Fruit fly (Drosophila melanogaster) whole organism, prepupa: ENCODE measurements around the gene CG15260.

ENCODE experiments used
- CG10631 ChIP-seq: fragments of 200-800 bp; sonication (Bioruptor generic); optimal IDR thresholded peaks from 2 replicates; lab custom pipeline; 2016; ENCODE audit warnings: missing biosample characterization, missing genetic modification characterization
- CG11294 ChIP-seq: fragments of 200-800 bp; sonication (Bioruptor generic); IDR thresholded peaks from 2 replicates; pipeline ENCODE4 v1.3.6; 2022; ENCODE audit warnings: missing biosample characterization, missing genetic modification characterization
- CG11902 ChIP-seq: fragments of 200-800 bp; sonication (Bioruptor generic); optimal IDR thresholded peaks from 3 replicates; lab custom pipeline; 2016; ENCODE audit warnings: missing biosample characterization, missing genetic modification characterization
- CG15336 ChIP-seq: fragments of 200-800 bp; sonication (Bioruptor generic); IDR thresholded peaks from 2 replicates; pipeline ENCODE4 v1.3.6; 2022; ENCODE audit warnings: missing biosample characterization, missing genetic modification characterization
- CG16779 ChIP-seq: fragments of 200-800 bp; sonication (Bioruptor generic); optimal IDR thresholded peaks from 3 replicates; lab custom pipeline; 2017; ENCODE audit warnings: missing biosample characterization, mild to moderate bottlenecking, missing genetic modification characterization
- CG32006 ChIP-seq: fragments of 200-800 bp; sonication (Bioruptor generic); optimal IDR thresholded peaks from 3 replicates; lab custom pipeline; 2017; ENCODE audit warnings: missing biosample characterization, mild to moderate bottlenecking, missing genetic modification characterization
- CG34406 ChIP-seq: fragments of 200-800 bp; sonication (Bioruptor generic); optimal IDR thresholded peaks from 3 replicates; lab custom pipeline; 2016; ENCODE audit warnings: missing biosample characterization, missing genetic modification characterization
- CG3919 ChIP-seq: fragments of 200-800 bp; sonication (Bioruptor generic); optimal IDR thresholded peaks from 3 replicates; lab custom pipeline; 2016; ENCODE audit warnings: missing biosample characterization, missing genetic modification characterization
- CG4318 ChIP-seq: fragments of 200-800 bp; sonication (Bioruptor generic); optimal IDR thresholded peaks from 3 replicates; lab custom pipeline; 2017; ENCODE audit warnings: missing biosample characterization, mild to moderate bottlenecking, missing genetic modification characterization
- CG6276 ChIP-seq: fragments of 200-800 bp; sonication (Bioruptor generic); optimal IDR thresholded peaks from 2 replicates; lab custom pipeline; 2017; ENCODE audit warnings: missing biosample characterization, mild to moderate bottlenecking, missing genetic modification characterization
- CG6854 ChIP-seq: fragments of 200-800 bp; sonication (Bioruptor generic); optimal IDR thresholded peaks from 2 replicates; lab custom pipeline; 2017; ENCODE audit warnings: missing biosample characterization, mild to moderate bottlenecking, missing genetic modification characterization
- CG7368 ChIP-seq: fragments of 200-800 bp; sonication (Bioruptor generic); optimal IDR thresholded peaks from 3 replicates; lab custom pipeline; 2016; ENCODE audit warnings: missing biosample characterization, missing genetic modification characterization
- CG8119 ChIP-seq: fragments of 200-800 bp; sonication (Bioruptor generic); IDR thresholded peaks from 3 replicates; pipeline ENCODE4 v1.3.6; 2022; ENCODE audit warnings: missing biosample characterization, missing genetic modification characterization
- CG9139 ChIP-seq: fragments of 200-800 bp; sonication (Bioruptor generic); optimal IDR thresholded peaks from 3 replicates; lab custom pipeline; 2017; ENCODE audit warnings: missing biosample characterization, mild to moderate bottlenecking, missing genetic modification characterization
- Eip78C ChIP-seq: fragments of 200-800 bp; sonication (Bioruptor generic); peaks from one replicate; lab custom pipeline; 2016; ENCODE audit warnings: missing biosample characterization, missing genetic modification characterization
- Eip93F ChIP-seq: fragments of 200-800 bp; sonication (Bioruptor generic); optimal IDR thresholded peaks from 2 replicates; lab custom pipeline; 2016; ENCODE audit warnings: missing biosample characterization, mild to moderate bottlenecking, missing genetic modification characterization
- Hr39 ChIP-seq: fragments of 200-800 bp; sonication (Bioruptor generic); optimal IDR thresholded peaks from 2 replicates; lab custom pipeline; 2016; ENCODE audit warnings: missing biosample characterization, missing genetic modification characterization
- Hr4 ChIP-seq: fragments of 200-800 bp; sonication (Bioruptor generic); optimal IDR thresholded peaks from 3 replicates; lab custom pipeline; 2016; ENCODE audit warnings: missing biosample characterization, missing genetic modification characterization
- Lpt ChIP-seq: fragments of 200-800 bp; sonication (Bioruptor generic); optimal IDR thresholded peaks from 3 replicates; lab custom pipeline; 2016; ENCODE audit warnings: missing biosample characterization, missing genetic modification characterization
- Met ChIP-seq: fragments of 200-800 bp; sonication (Bioruptor generic); optimal IDR thresholded peaks from 3 replicates; lab custom pipeline; 2016; ENCODE audit warnings: missing biosample characterization, missing genetic modification characterization
- OdsH ChIP-seq: fragments of 200-800 bp; sonication (Bioruptor generic); optimal IDR thresholded peaks from 3 replicates; lab custom pipeline; 2016; ENCODE audit warnings: missing biosample characterization, missing genetic modification characterization
- Smox ChIP-seq: fragments of 200-800 bp; sonication (Bioruptor generic); optimal IDR thresholded peaks from 3 replicates; lab custom pipeline; 2016; ENCODE audit warnings: missing biosample characterization, missing genetic modification characterization
- Sox102F ChIP-seq: fragments of 200-800 bp; sonication (Bioruptor generic); optimal IDR thresholded peaks from 2 replicates; lab custom pipeline; 2016; ENCODE audit warnings: missing biosample characterization, mild to moderate bottlenecking, missing genetic modification characterization
- achi ChIP-seq: fragments of 200-800 bp; sonication (Bioruptor generic); optimal IDR thresholded peaks from 3 replicates; lab custom pipeline; 2016; ENCODE audit warnings: missing biosample characterization, missing genetic modification characterization
- acj6 ChIP-seq: fragments of 200-800 bp; sonication (Bioruptor generic); optimal IDR thresholded peaks from 3 replicates; lab custom pipeline; 2016; ENCODE audit warnings: missing biosample characterization, missing genetic modification characterization
- dac ChIP-seq: fragments of 200-800 bp; sonication (Bioruptor generic); optimal IDR thresholded peaks from 2 replicates; lab custom pipeline; 2017; ENCODE audit warnings: missing biosample characterization, mild to moderate bottlenecking, missing genetic modification characterization
- esn ChIP-seq: fragments of 200-800 bp; sonication (Bioruptor generic); optimal IDR thresholded peaks from 2 replicates; lab custom pipeline; 2016; ENCODE audit warnings: missing biosample characterization, mild to moderate bottlenecking, missing genetic modification characterization, moderate library complexity
- fd85E ChIP-seq: fragments of 200-800 bp; sonication (Bioruptor generic); optimal IDR thresholded peaks from 3 replicates; lab custom pipeline; 2016; ENCODE audit warnings: missing biosample characterization, missing genetic modification characterization
- fkh ChIP-seq: fragments of 200-800 bp; sonication (Bioruptor generic); optimal IDR thresholded peaks from 3 replicates; lab custom pipeline; 2017; ENCODE audit warnings: missing biosample characterization, mild to moderate bottlenecking, missing genetic modification characterization, moderate library complexity
- net ChIP-seq: fragments of 200-800 bp; sonication (Bioruptor generic); optimal IDR thresholded peaks from 3 replicates; lab custom pipeline; 2016; ENCODE audit warnings: missing biosample characterization, missing genetic modification characterization
- pdm3 ChIP-seq: fragments of 200-800 bp; sonication (Bioruptor generic); optimal IDR thresholded peaks from 3 replicates; lab custom pipeline; 2016; ENCODE audit warnings: missing biosample characterization, missing genetic modification characterization
- salr ChIP-seq, 2 experiments: fragments of 200-800 bp; sonication (Bioruptor generic); optimal IDR thresholded peaks; 3 replicates each; lab custom pipeline; 2016 to 2018; ENCODE audit warnings: missing biosample characterization in 2 of 2, missing genetic modification characterization in 2 of 2, mild to moderate bottlenecking in 1 of 2
- svp ChIP-seq: fragments of 200-800 bp; sonication (Bioruptor generic); peaks from one replicate; lab custom pipeline; 2016; ENCODE audit warnings: missing biosample characterization, missing genetic modification characterization
- vri ChIP-seq: fragments of 200-800 bp; sonication (Bioruptor generic); optimal IDR thresholded peaks from 3 replicates; lab custom pipeline; 2016; ENCODE audit warnings: missing biosample characterization, mild to moderate bottlenecking, missing genetic modification characterization

CG15260 gene

DNA sequence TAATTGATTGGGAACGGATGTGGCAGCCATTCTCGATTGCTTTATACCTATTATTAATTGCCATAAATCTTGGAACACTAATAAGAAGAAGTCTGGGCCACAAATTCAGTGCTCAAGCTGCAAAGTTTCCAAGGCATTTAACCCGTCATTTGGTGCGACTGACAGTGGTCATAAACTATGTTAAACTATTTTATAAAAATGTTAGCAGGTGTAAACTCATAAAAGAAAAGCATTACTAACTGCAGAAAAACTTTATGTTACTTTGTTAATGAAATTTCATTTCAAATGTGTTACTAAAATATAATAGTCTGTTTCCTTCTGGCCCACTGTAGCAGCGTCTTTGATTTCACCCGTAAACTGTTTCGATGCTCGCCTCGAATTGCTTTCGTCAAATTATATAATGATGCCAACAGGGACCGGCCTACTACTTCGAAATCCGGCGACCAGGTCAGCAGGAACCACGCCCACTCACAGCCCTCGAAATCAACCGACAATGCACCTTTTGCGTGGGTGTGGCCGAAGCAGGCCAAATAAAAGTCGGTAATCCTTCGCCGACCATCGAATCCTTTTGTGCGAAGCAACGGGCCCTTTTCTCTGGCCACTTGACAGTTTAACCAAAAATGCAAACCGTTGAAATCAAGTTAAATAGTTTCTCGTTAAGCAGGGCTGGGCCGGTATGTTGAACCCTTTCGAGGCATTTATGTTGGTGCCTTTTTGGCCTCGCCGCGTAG is 33.7 kb upstream of the CG15260 start:
- no peak for TF ChIP-seq CG7368 (GFP tag; lab: Kevin White, UChicago)
- peak; percentile 14 for TF ChIP-seq OdsH
- peak; percentile 0 for TF ChIP-seq vri (GFP tag; lab: Kevin White, UChicago)
- no peak for TF ChIP-seq CG9139
- TF ChIP-seq Met (GFP tag; lab: Kevin White, UChicago), result peak; percentile 9
- no peak for TF ChIP-seq pdm3 (GFP tag; lab: Kevin White, UChicago)
- TF ChIP-seq CG10631, result no peak
- TF ChIP-seq CG6854 (GFP tag; lab: Kevin White, UChicago), result no peak
- TF ChIP-seq Sox102F (GFP tag; lab: Kevin White, UChicago), result no peak
- peak; percentile 16 for TF ChIP-seq esn
- peak; percentile 54 for TF ChIP-seq Eip78C (GFP tag; lab: Kevin White, UChicago)
- TF ChIP-seq Hr39, result peak; percentile 6
- TF ChIP-seq svp (GFP tag; lab: Kevin White, UChicago), result peak; percentile 56
- peak; percentile 20 for TF ChIP-seq Smox (GFP tag; lab: Kevin White, UChicago)

DNA sequence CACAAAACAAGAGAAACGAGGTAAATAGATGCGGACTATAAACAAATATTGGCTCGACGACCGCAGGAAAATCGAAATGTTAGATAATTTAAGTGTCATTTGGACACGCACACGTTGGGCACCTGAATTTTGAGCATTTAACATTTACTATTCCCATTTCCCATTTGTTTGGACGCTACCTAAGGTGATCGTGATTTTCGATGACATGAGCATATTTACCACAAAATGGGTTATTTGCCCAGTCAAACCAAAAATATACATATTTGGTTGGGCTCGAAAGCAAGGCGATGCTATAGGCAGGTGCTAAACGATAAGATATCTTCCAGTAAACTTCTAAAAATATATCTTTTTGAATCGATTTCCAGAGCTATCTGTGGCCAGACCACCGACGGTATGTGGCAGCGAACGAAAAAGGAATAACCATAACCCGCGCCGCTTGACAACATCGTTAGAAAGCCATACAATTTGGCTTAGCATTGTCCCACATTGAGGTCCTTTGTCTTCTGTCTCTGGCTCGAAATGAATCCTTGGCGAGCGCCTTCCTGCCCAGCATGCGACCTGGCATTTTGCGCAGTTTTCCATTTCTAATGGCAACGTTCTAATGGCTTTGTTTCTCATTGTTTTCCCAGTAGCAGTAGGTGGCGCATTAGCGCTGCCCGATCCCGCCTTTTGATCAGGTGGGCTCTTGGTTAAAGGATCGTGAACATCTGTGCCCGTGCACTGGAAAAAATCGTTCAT is 32.2 kb upstream of the CG15260 start:
- TF ChIP-seq fd85E (GFP tag; lab: Kevin White, UChicago), result no peak
- TF ChIP-seq fkh (GFP tag; lab: Kevin White, UChicago), result peak; percentile 83

DNA sequence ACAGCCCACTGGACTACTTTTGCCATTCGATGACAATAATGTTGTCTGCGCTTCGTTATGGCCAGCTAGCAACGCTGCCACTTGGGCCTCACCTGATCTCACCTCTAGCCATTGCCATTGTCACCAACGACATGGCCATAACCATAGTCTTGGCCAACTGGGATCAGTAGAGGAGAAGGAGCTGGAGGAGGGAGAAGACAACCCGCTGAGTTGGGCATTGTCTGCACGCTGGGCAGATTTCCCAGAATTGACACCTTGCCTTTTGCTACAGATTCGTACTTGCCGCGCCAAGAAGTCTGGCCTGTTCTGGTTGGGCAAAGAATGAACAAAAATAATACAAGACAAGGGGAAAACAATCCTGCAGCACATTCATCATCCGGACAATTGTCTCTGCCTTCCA is 31.2 kb upstream of the CG15260 start:
- no peak for TF ChIP-seq CG32006
- TF ChIP-seq Eip93F (GFP tag; lab: Kevin White, UChicago), result no peak
- no peak for TF ChIP-seq CG34406 (GFP tag; lab: Kevin White, UChicago)
- TF ChIP-seq, all 60 proteins: peak for 0

DNA sequence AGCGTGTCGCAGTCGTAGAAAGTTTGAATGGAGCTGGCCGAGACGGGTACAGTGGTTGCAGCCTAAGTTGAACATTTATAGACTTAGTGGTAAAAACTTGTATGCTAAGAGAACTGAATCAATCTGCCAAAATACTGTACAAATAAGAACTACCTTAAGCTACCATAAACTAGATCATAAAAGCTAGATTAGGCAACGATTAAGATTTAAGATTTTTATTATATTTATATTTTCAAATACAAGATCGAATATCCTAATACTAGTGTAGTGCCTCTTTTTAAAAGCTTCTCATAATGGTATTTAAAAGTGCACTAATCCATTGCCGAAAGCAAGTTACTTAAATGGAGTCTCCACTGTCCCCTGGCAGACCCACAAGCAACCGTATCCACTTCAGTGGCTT is 29.4 kb upstream of the CG15260 start:
- TF ChIP-seq dac (peak; percentile 50), CG11294 (no peak; the same call in 1 of the 2 replicates), CG32006 (peak; percentile 88), Lpt (GFP tag; lab: Kevin White, UChicago) (peak; percentile 28), CG3919 (GFP tag; lab: Kevin White, UChicago) (peak; percentile 5), CG11902 (GFP tag; lab: Kevin White, UChicago) (no peak), CG4318 (GFP tag; lab: Kevin White, UChicago) (peak; percentile 78), CG16779 (tag; lab: Kevin White, UChicago) (no peak), CG8119 (GFP tag; lab: Robert Waterston, UW) (peak; percentile 73), Eip93F (GFP tag; lab: Kevin White, UChicago) (no peak), achi (GFP tag; lab: Kevin White, UChicago) (no peak), CG6276 (GFP tag; lab: Kevin White, UChicago) (peak; percentile 70), net (peak; percentile 10), CG15336 (peak; percentile 69), vri (GFP tag; lab: Kevin White, UChicago) (no peak), Hr4 (peak; percentile 67), fd85E (GFP tag; lab: Kevin White, UChicago) (no peak), Eip78C (GFP tag; lab: Kevin White, UChicago) (peak; percentile 67), acj6 (peak; percentile 17), salr (GFP tag; optimal IDR thresholded peaks at IDR 0.05; lab: Kevin White, UChicago) (peak in 1 of 2 experiments; percentile 19)
